Worm (Caenorhabditis elegans) whole organism, L2 larva: Measurements from ENCODE around the gene C30B5.6.

Source experiments
- R02D3.7 ChIP-seq: fragments of 150-350 bp; optimal IDR thresholded peaks from 2 replicates; lab custom pipeline; 2014; ENCODE audit warnings: missing biosample characterization, missing genetic modification characterization
- aly-2 ChIP-seq: fragments of 150-350 bp; optimal IDR thresholded peaks from 2 replicates; lab custom pipeline; 2014; ENCODE audit warnings: missing biosample characterization, missing genetic modification characterization
- ama-1 ChIP-seq: fragments of 150-350 bp; optimal IDR thresholded peaks from 2 replicates; lab custom pipeline; 2018; ENCODE audit warnings: inconsistent platforms
- ceh-82 ChIP-seq: fragments of 150-350 bp; optimal IDR thresholded peaks from 2 replicates; lab custom pipeline; 2014; ENCODE audit warnings: missing biosample characterization, missing genetic modification characterization
- mab-5 ChIP-seq: fragments of 150-350 bp; optimal IDR thresholded peaks from 2 replicates; lab custom pipeline; 2014; ENCODE audit warnings: missing biosample characterization, missing genetic modification characterization
- mdl-1 ChIP-seq, 2 experiments: fragments of 150-350 bp in 1 of 2; sonication (generic microtip) in 1 of 2; optimal IDR thresholded peaks; 2 replicates each; lab custom pipeline; 2017; ENCODE audit warnings: missing biosample characterization in 2 of 2, missing genetic modification characterization in 2 of 2
- nhr-12 ChIP-seq: fragments of 150-350 bp; optimal IDR thresholded peaks from 2 replicates; lab custom pipeline; 2014; ENCODE audit warnings: missing biosample characterization, missing genetic modification characterization
- nhr-237 ChIP-seq: fragments of 150-350 bp; optimal IDR thresholded peaks from 2 replicates; lab custom pipeline; 2014; ENCODE audit warnings: missing biosample characterization, missing genetic modification characterization
- nhr-77 ChIP-seq: fragments of 150-350 bp; optimal IDR thresholded peaks from 2 replicates; lab custom pipeline; 2014; ENCODE audit warnings: missing biosample characterization, missing genetic modification characterization
- unc-39 ChIP-seq: fragments of 150-350 bp; optimal IDR thresholded peaks from 2 replicates; lab custom pipeline; 2014; ENCODE audit warnings: missing biosample characterization, missing genetic modification characterization
- unc-55 ChIP-seq: fragments of 150-350 bp; sonication (generic microtip); optimal IDR thresholded peaks from 3 replicates; lab custom pipeline; 2014; ENCODE audit warnings: missing biosample characterization, missing genetic modification reagents, missing genetic modification characterization
- zag-1 ChIP-seq: fragments of 150-350 bp; optimal IDR thresholded peaks from 2 replicates; lab custom pipeline; 2014; ENCODE audit warnings: missing biosample characterization, missing genetic modification characterization
- ztf-11 ChIP-seq: sonication (generic microtip); optimal IDR thresholded peaks from 2 replicates; lab custom pipeline; 2017; ENCODE audit warnings: missing biosample characterization, missing genetic modification characterization
- ztf-4 ChIP-seq: fragments of 150-350 bp; optimal IDR thresholded peaks from 2 replicates; lab custom pipeline; 2014; ENCODE audit warnings: missing biosample characterization, missing genetic modification characterization

DNA sequence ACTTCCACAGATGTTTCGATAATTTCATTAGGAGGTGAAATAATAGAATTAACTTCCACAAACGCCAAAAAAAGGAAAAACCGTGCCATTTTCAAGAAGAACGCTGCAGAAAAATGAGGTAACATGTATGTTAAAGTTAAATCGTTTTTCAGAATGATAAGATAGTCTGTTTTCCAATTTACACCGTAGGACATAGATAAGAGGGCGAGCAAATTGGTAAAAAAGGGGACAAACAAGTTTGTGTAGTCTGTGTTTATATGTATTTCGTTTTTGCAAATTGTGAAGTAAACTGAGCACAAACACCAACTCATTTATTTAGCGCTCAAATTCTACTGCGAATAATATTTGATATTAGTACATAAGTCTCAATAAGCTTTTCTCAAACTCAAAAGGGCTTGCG is 37.4 kb upstream of the C30B5.6 start, which contains the start of gene F13H8.11:
- TF ChIP-seq ama-1 (lab: Kevin White, UChicago) = no peak
- TF ChIP-seq nhr-77 (tag; lab: Kevin White, UChicago) = no peak
- TF ChIP-seq mdl-1 (tag; optimal IDR thresholded peaks at IDR 0.05; lab: Kevin White, UChicago) = no peak
- TF ChIP-seq ztf-11 (tag; lab: Kevin White, UChicago) = no peak
- TF ChIP-seq zag-1 (tag; lab: Kevin White, UChicago) = no peak
- TF ChIP-seq ztf-4 (tag; lab: Kevin White, UChicago) = no peak
- no peak for TF ChIP-seq aly-2 (tag; lab: Kevin White, UChicago)
- TF ChIP-seq unc-39 (tag; lab: Kevin White, UChicago) = no peak
- no peak for TF ChIP-seq nhr-237 (tag; lab: Kevin White, UChicago)
- TF ChIP-seq nhr-12 (tag; lab: Kevin White, UChicago) = no peak
- TF ChIP-seq mab-5 (tag; lab: Kevin White, UChicago) = no peak
- TF ChIP-seq unc-55 (GFP tag; lab: Kevin White, UChicago) = no peak
- TF ChIP-seq R02D3.7 (tag; lab: Kevin White, UChicago) = no peak
- TF ChIP-seq ceh-82 (tag; lab: Kevin White, UChicago) = no peak
